Worm (Caenorhabditis elegans) whole organism, midembryonic: ENCODE results near the gene pho-7.

Experiments used
- cog-1 ChIP-seq: sonication (generic microtip); optimal IDR thresholded peaks from 2 replicates; lab custom pipeline; 2016; ENCODE audit warnings: missing genetic modification characterization, missing compliant biosample characterization
- flt-1 ChIP-seq: fragments of 200-800 bp; sonication (Bioruptor generic); IDR thresholded peaks from 2 replicates; pipeline ENCODE4 v1.3.6; 2022; ENCODE audit warnings: missing genetic modification characterization, missing compliant biosample characterization
- med-1 ChIP-seq: sonication (generic microtip); optimal IDR thresholded peaks from 2 replicates; lab custom pipeline; 2017; ENCODE audit warnings: missing genetic modification characterization, mild to moderate bottlenecking, missing compliant biosample characterization, antibody characterized with exemption, missing genetic modification reagents; ENCODE audit not compliant: insufficient read depth
- ref-1 ChIP-seq: fragments of 200-800 bp; sonication (Bioruptor generic); conservative IDR thresholded peaks from 2 replicates; pipeline ENCODE4 v1.3.6; 2022; ENCODE audit warnings: missing genetic modification reagents, missing genetic modification characterization, missing compliant biosample characterization
- tab-1 ChIP-seq: fragments of 200-800 bp; sonication (Bioruptor generic); IDR thresholded peaks from 2 replicates; pipeline ENCODE4 v1.3.6; 2022; ENCODE audit warnings: missing genetic modification characterization, missing compliant biosample characterization
- ztf-23 ChIP-seq: fragments of 200-800 bp; sonication (Bioruptor generic); IDR thresholded peaks from 2 replicates; pipeline ENCODE4 v1.3.6; 2022; ENCODE audit warnings: missing genetic modification reagents, missing genetic modification characterization, missing compliant biosample characterization
- ztf-29 ChIP-seq: fragments of 200-800 bp; sonication (Bioruptor generic); IDR thresholded peaks from 2 replicates; pipeline ENCODE4 v1.3.6; 2022; ENCODE audit warnings: missing genetic modification reagents, missing genetic modification characterization, missing compliant biosample characterization

ce11 chrX:10963453-10964046, 22.4 kb upstream of the pho-7 start, which contains the start of gene nas-10:
- TF ChIP-seq ztf-23 (GFP tag; lab: Robert Waterston, UW) (peak; percentile 95), med-1 (GFP tag; lab: Kevin White, UChicago) (no peak), flt-1 (GFP tag; lab: Robert Waterston, UW) (peak; percentile 95), ref-1 (GFP tag; lab: Robert Waterston, UW) (peak; percentile 75), tab-1 (GFP tag; lab: Robert Waterston, UW) (peak; percentile 90), cog-1 (tag; lab: Kevin White, UChicago) (peak; percentile 79), ztf-29 (peak; percentile 82)
